Worm (Caenorhabditis elegans) whole organism, midembryonic: ENCODE measurements around the gene Y49E10.30.
"Not testable (repeated sequence)": the region's sequence is repeated elsewhere in the genome, so short reads cannot be mapped to it uniquely, and the experiment has no call there.

ENCODE experiments used
- T22C8.4 ChIP-seq: fragments of 200-800 bp; sonication (Bioruptor generic); IDR thresholded peaks from 2 replicates; pipeline ENCODE4 v1.3.6; 2022; ENCODE audit warnings: missing genetic modification characterization, missing compliant biosample characterization
- cog-1 ChIP-seq: sonication (generic microtip); optimal IDR thresholded peaks from 2 replicates; lab custom pipeline; 2016; ENCODE audit warnings: missing genetic modification characterization, missing compliant biosample characterization
- flt-1 ChIP-seq: fragments of 200-800 bp; sonication (Bioruptor generic); IDR thresholded peaks from 2 replicates; pipeline ENCODE4 v1.3.6; 2022; ENCODE audit warnings: missing genetic modification characterization, missing compliant biosample characterization
- klf-2 ChIP-seq: fragments of 200-800 bp; sonication (Bioruptor generic); conservative IDR thresholded peaks from 2 replicates; pipeline ENCODE4 v1.3.6; 2022; ENCODE audit warnings: missing genetic modification reagents, missing genetic modification characterization, missing compliant biosample characterization
- med-1 ChIP-seq: sonication (generic microtip); optimal IDR thresholded peaks from 2 replicates; lab custom pipeline; 2017; ENCODE audit warnings: missing genetic modification characterization, mild to moderate bottlenecking, missing compliant biosample characterization, antibody characterized with exemption, missing genetic modification reagents; ENCODE audit not compliant: insufficient read depth
- ref-1 ChIP-seq: fragments of 200-800 bp; sonication (Bioruptor generic); conservative IDR thresholded peaks from 2 replicates; pipeline ENCODE4 v1.3.6; 2022; ENCODE audit warnings: missing genetic modification reagents, missing genetic modification characterization, missing compliant biosample characterization
- tab-1 ChIP-seq: fragments of 200-800 bp; sonication (Bioruptor generic); IDR thresholded peaks from 2 replicates; pipeline ENCODE4 v1.3.6; 2022; ENCODE audit warnings: missing genetic modification characterization, missing compliant biosample characterization
- ztf-23 ChIP-seq: fragments of 200-800 bp; sonication (Bioruptor generic); IDR thresholded peaks from 2 replicates; pipeline ENCODE4 v1.3.6; 2022; ENCODE audit warnings: missing genetic modification reagents, missing genetic modification characterization, missing compliant biosample characterization
- ztf-29 ChIP-seq: fragments of 200-800 bp; sonication (Bioruptor generic); IDR thresholded peaks from 2 replicates; pipeline ENCODE4 v1.3.6; 2022; ENCODE audit warnings: missing genetic modification reagents, missing genetic modification characterization, missing compliant biosample characterization

Y49E10.30 gene

DNA sequence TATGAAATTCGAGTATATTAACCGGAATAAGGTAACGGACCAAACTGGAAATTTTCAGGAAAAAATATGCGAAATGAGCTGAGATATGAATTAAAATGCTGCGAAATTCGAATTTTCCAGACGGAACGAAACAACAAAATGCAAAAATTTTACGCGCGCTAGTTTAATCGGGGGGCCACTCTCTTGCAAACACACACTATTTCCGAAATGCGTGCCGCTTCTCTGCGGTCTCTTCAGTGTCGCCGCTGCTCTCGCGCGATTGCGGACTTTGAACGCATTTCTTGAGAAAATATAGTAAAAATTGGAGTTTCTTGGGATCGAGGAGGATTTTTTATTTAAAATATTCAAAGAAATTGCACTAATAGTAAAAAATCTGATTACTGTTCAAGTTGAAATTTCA lies 17.2 kb upstream of the Y49E10.30 start:
- TF ChIP-seq ztf-23, result peak; percentile 50; the same call in 1 of the 2 replicates
- TF ChIP-seq med-1, result no peak

DNA sequence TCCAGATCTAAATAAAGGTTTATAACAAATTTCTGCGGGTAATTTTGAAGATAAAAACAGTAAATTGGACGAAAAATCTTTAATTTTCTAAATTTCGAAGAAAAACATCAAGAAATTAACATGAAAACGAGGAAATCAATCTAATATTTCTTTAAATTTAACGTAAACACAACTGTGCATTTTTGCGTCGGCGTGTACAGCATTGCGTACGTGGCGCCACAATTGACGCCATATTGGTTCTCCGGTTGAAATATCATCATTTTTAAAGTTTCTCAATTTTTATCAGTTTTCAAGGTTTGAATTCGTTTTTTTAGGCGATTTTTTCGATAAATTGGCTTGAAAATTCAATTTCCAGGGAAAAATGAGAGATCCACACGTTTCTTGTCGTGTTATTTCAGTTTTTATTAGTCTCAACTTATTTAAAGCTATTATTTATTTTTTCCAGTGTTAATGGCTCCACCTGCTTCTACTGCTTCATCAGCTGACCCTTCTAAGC lies 16.6 kb upstream of the Y49E10.30 start, which contains the start of gene rpt-6:
TSS of gene rpt-6 (plus strand) at position 446 of the 496 bp plus-strand sequence.
- no peak for TF ChIP-seq tab-1 (GFP tag; lab: Robert Waterston, UW)
- no peak for TF ChIP-seq klf-2 (GFP tag; lab: Robert Waterston, UW)
- no peak for TF ChIP-seq T22C8.4 (GFP tag; lab: Robert Waterston, UW)
- no peak for TF ChIP-seq ztf-23
- TF ChIP-seq flt-1, result no peak
- no peak for TF ChIP-seq med-1
- no peak for TF ChIP-seq ztf-29 (GFP tag; lab: Robert Waterston, UW)
- TF ChIP-seq cog-1, result no peak
- TF ChIP-seq ref-1 (GFP tag; lab: Robert Waterston, UW), result no peak

DNA sequence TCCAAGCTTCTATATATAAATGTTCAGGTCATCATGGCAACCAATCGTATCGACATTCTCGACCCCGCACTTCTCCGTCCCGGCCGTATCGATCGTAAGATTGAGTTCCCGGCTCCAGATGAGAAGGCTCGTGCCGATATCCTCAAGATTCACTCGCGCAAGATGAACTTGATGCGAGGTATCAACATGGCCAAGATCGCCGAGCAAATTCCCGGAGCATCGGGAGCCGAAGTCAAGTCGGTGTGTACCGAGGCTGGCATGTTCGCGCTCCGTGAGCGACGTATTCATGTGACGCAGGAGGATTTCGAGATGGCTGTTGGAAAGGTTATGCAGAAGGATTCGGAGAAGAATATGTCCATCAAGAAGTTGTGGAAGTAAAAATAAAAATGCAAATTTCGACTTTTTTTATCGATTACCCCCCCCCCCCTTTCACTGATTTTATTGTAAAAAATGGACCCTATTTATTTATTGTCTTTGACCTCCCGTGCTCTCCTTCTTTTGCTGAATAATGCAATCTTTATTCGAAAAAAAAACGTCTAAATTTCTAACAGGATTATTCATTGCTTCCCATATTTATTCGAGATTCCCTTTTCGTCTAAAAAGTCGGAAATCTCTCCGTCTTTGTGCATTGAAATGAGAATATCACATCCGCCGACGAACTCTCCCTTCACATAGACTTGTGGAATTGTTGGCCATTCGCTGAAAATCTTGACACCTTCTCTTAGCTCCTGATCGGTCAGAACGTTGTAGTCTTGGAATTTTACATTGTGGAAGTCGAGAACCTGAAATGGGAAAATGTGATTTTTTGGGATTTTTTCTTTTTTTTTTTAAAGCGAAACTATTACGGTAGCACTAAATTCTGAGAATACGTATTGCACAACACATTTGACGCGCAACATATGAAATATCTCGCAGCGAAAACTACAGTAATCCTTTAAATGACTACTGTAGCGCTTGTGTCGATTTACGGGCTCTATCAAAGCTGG lies 14.3 kb upstream of the Y49E10.30 start:
- TF ChIP-seq cog-1 (no peak), ref-1 (GFP tag; lab: Robert Waterston, UW) (no peak), T22C8.4 (GFP tag; lab: Robert Waterston, UW) (no peak), med-1 (no peak), klf-2 (GFP tag; lab: Robert Waterston, UW) (no peak), ztf-23 (no peak), tab-1 (GFP tag; lab: Robert Waterston, UW) (no peak), ztf-29 (GFP tag; lab: Robert Waterston, UW) (no peak), flt-1 (no peak)

DNA sequence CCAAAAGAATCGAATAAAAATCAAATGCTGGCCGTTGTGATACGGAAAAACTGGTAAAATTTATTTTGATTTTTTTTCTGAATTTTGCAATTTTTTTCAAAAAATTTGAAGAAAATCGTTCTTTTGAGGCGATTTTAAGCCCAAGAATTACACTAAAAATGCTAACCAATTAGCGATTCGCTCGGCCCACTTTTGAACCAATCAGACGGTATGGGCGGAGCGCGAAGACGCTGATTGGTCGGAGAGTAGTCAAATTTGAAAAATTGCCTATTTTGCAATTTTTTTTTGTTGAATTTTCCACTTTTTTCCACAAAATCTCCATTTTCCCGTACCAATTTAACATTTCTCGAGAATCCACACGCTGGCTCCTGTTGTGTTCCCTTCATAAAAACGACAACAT lies 13.4 kb upstream of the Y49E10.30 start:
- TF ChIP-seq cog-1 (no peak), ztf-23 (no peak), T22C8.4 (GFP tag; lab: Robert Waterston, UW) (no peak), flt-1 (no peak), klf-2 (GFP tag; lab: Robert Waterston, UW) (no peak), med-1 (no peak), tab-1 (GFP tag; lab: Robert Waterston, UW) (no peak), ref-1 (GFP tag; lab: Robert Waterston, UW) (no peak), ztf-29 (GFP tag; lab: Robert Waterston, UW) (no peak)

DNA sequence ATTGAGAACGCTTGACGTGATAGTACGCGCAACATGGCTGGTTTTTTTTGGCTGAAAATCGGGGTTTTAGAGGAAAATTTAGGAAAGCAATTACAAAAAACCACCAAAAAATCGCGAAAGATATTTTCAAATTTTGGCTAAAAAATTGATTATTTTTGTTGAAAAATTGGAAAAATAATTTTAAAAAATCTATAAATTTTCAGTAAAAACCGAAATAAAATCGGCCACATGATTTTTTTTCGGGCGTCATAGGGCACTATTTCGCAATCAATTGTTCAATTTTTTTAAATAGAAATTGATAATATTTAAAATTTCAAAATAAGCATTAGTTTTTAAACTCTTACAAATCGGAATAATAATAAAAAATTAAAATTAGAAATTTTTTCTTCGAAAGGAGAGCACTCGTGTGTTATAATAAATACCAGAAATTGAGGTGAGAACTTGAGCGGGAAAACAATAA lies 12.9 kb upstream of the Y49E10.30 start, which contains the start of gene glrx-5:
TSS of gene glrx-5 (minus strand) at position 51 of the 460 bp plus-strand sequence.
- TF ChIP-seq cog-1 (no peak), tab-1 (GFP tag; lab: Robert Waterston, UW) (no peak), ztf-23 (no peak), flt-1 (no peak), med-1 (no peak), ref-1 (GFP tag; lab: Robert Waterston, UW) (no peak), klf-2 (GFP tag; lab: Robert Waterston, UW) (no peak), ztf-29 (GFP tag; lab: Robert Waterston, UW) (no peak), T22C8.4 (GFP tag; lab: Robert Waterston, UW) (no peak)

DNA sequence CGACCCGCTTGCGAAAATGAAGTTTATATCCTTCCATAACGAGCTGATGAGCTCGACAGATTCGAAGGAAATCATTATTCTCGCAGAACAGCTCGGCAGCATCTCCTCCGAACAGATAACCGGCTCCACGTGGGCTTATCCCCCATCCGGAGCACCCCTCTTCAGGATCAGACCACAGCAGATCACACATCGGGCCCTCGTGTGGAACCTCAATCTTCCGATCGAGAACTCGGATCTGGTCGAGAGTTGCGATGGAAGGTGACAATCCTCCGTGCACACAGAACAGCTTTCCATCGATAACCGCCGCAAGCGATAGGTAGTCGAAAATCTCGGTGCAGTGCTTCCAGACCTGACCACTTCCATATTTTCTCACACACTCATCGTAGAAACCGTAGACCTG lies 11.1 kb upstream of the Y49E10.30 start:
- TF ChIP-seq T22C8.4 (GFP tag; lab: Robert Waterston, UW) (no peak), ref-1 (GFP tag; lab: Robert Waterston, UW) (no peak), flt-1 (no peak), ztf-23 (no peak), klf-2 (GFP tag; lab: Robert Waterston, UW) (no peak), tab-1 (GFP tag; lab: Robert Waterston, UW) (no peak), cog-1 (no peak)

DNA sequence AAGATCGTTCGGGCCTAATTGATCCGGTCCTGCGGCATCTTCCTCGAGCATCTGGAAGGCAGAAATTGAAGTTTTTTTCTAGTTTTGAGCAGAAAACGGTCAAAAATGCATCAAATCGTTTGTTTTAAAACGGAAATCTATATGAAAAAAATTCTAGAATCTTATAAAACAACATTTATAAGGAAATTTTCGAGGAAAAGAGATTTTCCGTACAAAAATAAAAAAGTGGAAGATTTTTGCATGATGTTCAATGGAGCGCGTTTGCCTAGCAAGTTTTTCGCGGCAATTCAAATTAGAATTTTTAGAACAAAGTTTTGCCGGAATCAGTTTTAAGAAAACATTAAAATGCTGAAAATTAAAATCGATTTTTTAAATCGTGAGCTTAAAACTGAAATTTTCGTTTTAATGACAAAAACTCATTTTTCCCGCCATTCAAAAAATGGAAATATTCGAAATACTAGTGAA lies 9.5 kb upstream of the Y49E10.30 start, which contains the start of gene pph-4.2:
TSS of gene pph-4.2 (minus strand) at position 51 of the 465 bp plus-strand sequence.
- TF ChIP-seq ref-1 (GFP tag; lab: Robert Waterston, UW) (no peak), ztf-23 (no peak), flt-1 (no peak), med-1 (no peak), tab-1 (GFP tag; lab: Robert Waterston, UW) (no peak)

DNA sequence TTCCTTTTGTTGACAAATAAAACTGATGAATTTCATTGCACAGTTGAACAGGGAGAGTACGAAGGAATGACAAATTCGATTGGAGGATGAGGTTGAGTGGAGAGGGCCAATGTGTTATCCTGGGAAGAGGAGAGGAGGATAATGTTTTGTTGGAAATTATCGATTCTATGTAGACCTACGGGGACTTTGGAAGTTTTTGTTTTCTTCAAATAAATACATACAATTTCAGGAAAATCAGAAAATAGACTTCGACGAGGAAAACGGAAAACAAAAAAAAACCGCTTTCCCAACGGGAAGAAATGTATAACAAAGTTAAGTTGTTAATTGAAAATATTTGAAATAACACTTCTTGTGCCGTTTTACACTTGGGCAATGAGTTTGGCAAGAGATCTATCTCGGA lies 3.0 kb upstream of the Y49E10.30 start, which contains the start of gene Y49E10.4:
TSS of gene Y49E10.4 (minus strand) at position 101 of the 400 bp plus-strand sequence.
- not testable (repeated sequence) for TF ChIP-seq T22C8.4 (GFP tag; lab: Robert Waterston, UW); flt-1; med-1

DNA sequence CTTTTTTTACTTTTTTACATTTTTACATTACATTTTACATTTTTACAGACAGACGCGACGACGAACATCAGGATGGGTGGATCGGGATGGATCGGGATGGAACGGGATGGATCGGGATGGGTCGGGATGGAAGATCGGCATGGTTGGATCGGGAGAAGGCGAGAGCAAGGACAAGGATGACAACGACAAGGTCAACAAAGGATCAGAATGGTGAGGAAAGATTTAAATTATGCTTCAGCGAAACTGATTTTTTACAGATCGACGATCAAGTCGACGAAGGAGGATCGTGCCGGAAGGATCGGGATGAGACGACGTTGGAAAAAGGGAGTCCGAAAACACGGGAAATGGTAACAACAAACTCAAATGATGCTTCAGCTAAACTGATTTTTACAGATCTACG lies 1.4 kb downstream of the Y49E10.30 start:
- TF ChIP-seq med-1, result no peak
- no peak for TF ChIP-seq T22C8.4 (GFP tag; lab: Robert Waterston, UW)
- no peak for TF ChIP-seq ztf-23
- TF ChIP-seq tab-1 (GFP tag; lab: Robert Waterston, UW), result no peak
- TF ChIP-seq ref-1 (GFP tag; lab: Robert Waterston, UW), result no peak
- no peak for TF ChIP-seq ztf-29 (GFP tag; lab: Robert Waterston, UW)
- no peak for TF ChIP-seq cog-1
- TF ChIP-seq flt-1, result no peak
- TF ChIP-seq klf-2 (GFP tag; lab: Robert Waterston, UW), result no peak

DNA sequence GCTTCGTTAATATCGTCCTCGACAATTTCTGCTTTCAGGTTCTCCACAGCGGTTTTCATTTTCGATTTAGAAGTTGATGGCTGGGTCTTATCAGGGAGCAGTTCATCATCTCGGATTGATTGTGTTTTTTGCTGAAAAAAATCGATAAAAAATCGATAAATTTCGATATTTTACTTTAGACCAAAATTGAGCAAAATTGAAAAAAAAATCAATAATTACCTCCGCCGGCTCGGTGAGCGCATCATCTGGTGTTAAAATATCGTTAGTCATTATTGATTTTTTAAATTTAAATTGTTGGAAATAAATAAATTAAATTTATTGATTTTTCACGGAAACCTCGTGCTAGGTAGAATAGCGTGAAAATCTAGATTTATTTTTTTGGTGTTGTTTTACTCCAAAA lies 8.4 kb downstream of the Y49E10.30 start, which contains the start of gene Y49E10.10:
TSS of gene Y49E10.10 (plus strand) at position 381 of the 400 bp plus-strand sequence.
- TF ChIP-seq klf-2 (GFP tag; lab: Robert Waterston, UW) (no peak), ztf-23 (no peak), T22C8.4 (GFP tag; lab: Robert Waterston, UW) (peak; percentile 84)
